Fruit fly (Drosophila melanogaster): ENCODE results near the gene RabGGTa.

- TF ChIP-seq h (GFP tag; optimal IDR thresholded peaks at IDR 0.05) (peak; percentile 64), tai (GFP tag; optimal IDR thresholded peaks at IDR 0.05) (no peak), usp (GFP tag; optimal IDR thresholded peaks at IDR 0.05) (no peak), Rel (GFP tag; optimal IDR thresholded peaks at IDR 0.05) (no peak), Rel (tag; optimal IDR thresholded peaks at IDR 0.05) (no peak), N (GFP tag; optimal IDR thresholded peaks at IDR 0.05) (no peak), CrebA (GFP tag; optimal IDR thresholded peaks at IDR 0.05; ENCODE audit: borderline replicate concordance) (no peak), psq (GFP tag; optimal IDR thresholded peaks at IDR 0.05) (peak; percentile 42), ey (GFP tag; optimal IDR thresholded peaks at IDR 0.05) (peak; percentile 59), Mio (GFP tag; optimal IDR thresholded peaks at IDR 0.05) (no peak), woc (GFP tag; optimal IDR thresholded peaks at IDR 0.05) (peak; percentile 43), HLH106 (tag; optimal IDR thresholded peaks at IDR 0.05) (peak; percentile 47), foxo (GFP tag; optimal IDR thresholded peaks at IDR 0.05) (peak in 1 of 2 experiments; percentile 66), CG32264 (GFP tag; optimal IDR thresholded peaks at IDR 0.05) (no peak), Abd-B (GFP tag; optimal IDR thresholded peaks at IDR 0.05) (no peak)
These were observed 24.4 kb upstream of the RabGGTa start for dm6 chr3R:5103362-5104003.

All from whole organism, wandering third instar larva.